Worm (Caenorhabditis elegans): ENCODE results near the gene dhcr-24.

DNA sequence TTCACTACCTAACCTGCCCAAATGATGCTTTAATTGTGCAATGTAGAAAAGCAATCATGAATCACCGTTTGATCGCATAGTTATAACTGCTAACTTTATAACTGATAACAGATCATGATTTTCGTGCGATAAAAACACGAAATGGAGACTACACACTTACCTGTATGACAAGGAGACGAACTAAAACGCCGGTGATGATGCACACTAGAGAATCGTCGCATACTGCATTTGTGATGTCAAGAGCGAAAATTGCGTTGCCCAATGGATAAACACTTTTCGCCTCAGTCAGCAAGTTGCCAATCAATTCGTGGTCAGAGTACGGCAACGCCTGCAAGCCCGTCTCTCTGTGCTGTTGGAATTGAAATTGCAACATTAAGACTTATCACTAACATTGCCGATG lies 5.1 kb upstream of the dhcr-24 start:
- TF ChIP-seq unc-62 (GFP tag; optimal IDR thresholded peaks at IDR 0.05) (no peak), hmg-20 (GFP tag; IDR thresholded peaks at IDR 0.05) (no peak), zim-3 (tag; optimal IDR thresholded peaks at IDR 0.05) (no peak), C17E4.6 (GFP tag; IDR thresholded peaks at IDR 0.05) (no peak), mel-28 (tag; optimal IDR thresholded peaks at IDR 0.05; ENCODE audit: borderline replicate concordance) (no peak), F52B5.7 (tag; optimal IDR thresholded peaks at IDR 0.05) (no peak), ZK185.1 (tag; optimal IDR thresholded peaks at IDR 0.05; ENCODE audit: poor library complexity, severe bottlenecking) (peak; percentile 6), tbx-9 (tag; optimal IDR thresholded peaks at IDR 0.05; ENCODE audit: borderline replicate concordance) (no peak)
